Fruit fly (Drosophila melanogaster): ENCODE data around the gene CG9636.
A peak's percentile ranks its signal among the peaks of the same experiment; 100 is the strongest.

The CG9636 gene

dm6 chr3R:8240302-8240682 is 3.3 kb downstream of the CG9636 start, which contains the start of gene Ada2b (continued):
- TF ChIP-seq sna (GFP tag; IDR thresholded peaks at IDR 0.05; ENCODE audit: partially characterized antibody): peak; percentile 21; the same call in 1 of the 2 replicates
- no peak; the same call in 1 of the 2 replicates for TF ChIP-seq bbx (GFP tag; IDR thresholded peaks at IDR 0.05; ENCODE audit: partially characterized antibody)
- no peak for TF ChIP-seq CG13624 (GFP tag; optimal IDR thresholded peaks at IDR 0.05)
- TF ChIP-seq CG6683 (GFP tag; optimal IDR thresholded peaks at IDR 0.05): no peak
- no peak for TF ChIP-seq CG17385 (GFP tag; optimal IDR thresholded peaks at IDR 0.05)
- no peak for TF ChIP-seq chm (GFP tag; IDR thresholded peaks at IDR 0.05)
- no peak for TF ChIP-seq Oaz (GFP tag; IDR thresholded peaks at IDR 0.05)
- no peak for TF ChIP-seq pan (optimal IDR thresholded peaks at IDR 0.05)
- no peak for TF ChIP-seq pan (GFP tag; optimal IDR thresholded peaks at IDR 0.05 in 1 of 2, IDR thresholded peaks at IDR 0.05 in 1 of 2)
- no peak for TF ChIP-seq Spps (tag; optimal IDR thresholded peaks at IDR 0.05)
- no peak for TF ChIP-seq fd64A (GFP tag; optimal IDR thresholded peaks at IDR 0.05)
- peak; percentile 29; the same call in 1 of the 2 replicates for TF ChIP-seq ato (GFP tag; IDR thresholded peaks at IDR 0.05; ENCODE audit: partially characterized antibody)
- no peak for TF ChIP-seq CG2116 (GFP tag; optimal IDR thresholded peaks at IDR 0.05)
- TF ChIP-seq Hr39 (optimal IDR thresholded peaks at IDR 0.05): no peak
- no peak for TF ChIP-seq CG34376 (GFP tag; optimal IDR thresholded peaks at IDR 0.05)
- no peak for TF ChIP-seq sr (GFP tag; IDR thresholded peaks at IDR 0.05)
- no peak for TF ChIP-seq CG10147 (GFP tag; optimal IDR thresholded peaks at IDR 0.05)
- no peak for TF ChIP-seq CG10274 (GFP tag; optimal IDR thresholded peaks at IDR 0.05)
- TF ChIP-seq CG18619 (GFP tag; optimal IDR thresholded peaks at IDR 0.05): no peak
- no peak for TF ChIP-seq al (GFP tag; IDR thresholded peaks at IDR 0.05)
- no peak for TF ChIP-seq CG11504 (tag; optimal IDR thresholded peaks at IDR 0.05)
- no peak for TF ChIP-seq Pdp1 (GFP tag; optimal IDR thresholded peaks at IDR 0.05)
- TF ChIP-seq insv (GFP tag; optimal IDR thresholded peaks at IDR 0.05): no peak
- TF ChIP-seq CG15514 (GFP tag; optimal IDR thresholded peaks at IDR 0.05): peak; percentile 99
- TF ChIP-seq lmd (GFP tag; IDR thresholded peaks at IDR 0.05): no peak
- TF ChIP-seq CG6791 (GFP tag; IDR thresholded peaks at IDR 0.05; ENCODE audit: partially characterized antibody): peak; percentile 34; the same call in 1 of the 3 replicates
- TF ChIP-seq CG10267 (tag; optimal IDR thresholded peaks at IDR 0.05): no peak
- TF ChIP-seq seq (GFP tag; IDR thresholded peaks at IDR 0.05): no peak
- no peak for TF ChIP-seq ERR (GFP tag; optimal IDR thresholded peaks at IDR 0.05)
- TF ChIP-seq CG10366 (GFP tag; IDR thresholded peaks at IDR 0.05): no peak

dm6 chr3R:8239472-8240301 is 3.9 kb downstream of the CG9636 start:
- TF ChIP-seq insv (GFP tag; optimal IDR thresholded peaks at IDR 0.05): peak in 1 of 2 experiments; percentile 71
- TF ChIP-seq gsb (GFP tag; IDR thresholded peaks at IDR 0.05): peak; percentile 54; the same call in 1 of the 2 replicates
- peak; percentile 79 for TF ChIP-seq CG6654 (GFP tag; optimal IDR thresholded peaks at IDR 0.05)
- TF ChIP-seq Sox100B (GFP tag; optimal IDR thresholded peaks at IDR 0.05): peak; percentile 98
- TF ChIP-seq Rx (GFP tag; IDR thresholded peaks at IDR 0.05): peak; percentile 60
- TF ChIP-seq fd102C (GFP tag; optimal IDR thresholded peaks at IDR 0.05): no peak
- TF ChIP-seq CG30020 (tag; optimal IDR thresholded peaks at IDR 0.05): peak; percentile 76
- TF ChIP-seq CG30431 (GFP tag; optimal IDR thresholded peaks at IDR 0.05): peak; percentile 72
- TF ChIP-seq CG7372 (GFP tag; IDR thresholded peaks at IDR 0.05): peak; percentile 69
- peak; percentile 89 for TF ChIP-seq CG1529 (GFP tag; optimal IDR thresholded peaks at IDR 0.05)
- TF ChIP-seq Max (GFP tag; optimal IDR thresholded peaks at IDR 0.05): peak; percentile 90
- TF ChIP-seq pan (optimal IDR thresholded peaks at IDR 0.05): no peak
- TF ChIP-seq pan (GFP tag; optimal IDR thresholded peaks at IDR 0.05 in 1 of 2, IDR thresholded peaks at IDR 0.05 in 1 of 2): peak in 1 of 2 experiments; percentile 73
- peak; percentile 18; the same call in 1 of the 2 replicates for TF ChIP-seq danr (GFP tag; IDR thresholded peaks at IDR 0.05)
- peak; percentile 88 for TF ChIP-seq run (tag; optimal IDR thresholded peaks at IDR 0.05)
- no peak for TF ChIP-seq unc-4 (GFP tag; IDR thresholded peaks at IDR 0.05; ENCODE audit: partially characterized antibody)
- no peak for TF ChIP-seq Dll (GFP tag; IDR thresholded peaks at IDR 0.05; ENCODE audit: partially characterized antibody)
- TF ChIP-seq Oaz (GFP tag; IDR thresholded peaks at IDR 0.05): peak; percentile 28; the same call in 1 of the 2 replicates
- peak; percentile 62 for TF ChIP-seq phol (tag; optimal IDR thresholded peaks at IDR 0.05)
- TF ChIP-seq CG16863 (GFP tag; optimal IDR thresholded peaks at IDR 0.05): peak; percentile 72
- peak; percentile 41; the same call in 1 of the 2 replicates for TF ChIP-seq CG10959 (GFP tag; IDR thresholded peaks at IDR 0.05)
- TF ChIP-seq CG2889 (GFP tag; IDR thresholded peaks at IDR 0.05): no peak; the same call in 1 of the 3 replicates
- peak; percentile 63 for TF ChIP-seq E2f2 (GFP tag; IDR thresholded peaks at IDR 0.05)

Data from whole organism, embryonic.